Fruit fly (Drosophila melanogaster) whole organism, pupa: ENCODE results near the gene Arl1.

Experiments used
- CG10348 ChIP-seq: fragments of 200-800 bp; sonication (Bioruptor generic); IDR thresholded peaks from 2 replicates; pipeline ENCODE4 v1.3.6; 2022; ENCODE audit warnings: missing biosample characterization, missing genetic modification characterization
- CG14655 ChIP-seq: fragments of 200-800 bp; sonication (Bioruptor generic); optimal IDR thresholded peaks from 3 replicates; lab custom pipeline; 2017; ENCODE audit warnings: mild to moderate bottlenecking, missing biosample characterization, missing genetic modification reagents, missing genetic modification characterization
- CG32121 ChIP-seq: fragments of 200-800 bp; sonication (Bioruptor generic); IDR thresholded peaks from 2 replicates; pipeline ENCODE4 v1.3.6; 2022; ENCODE audit warnings: missing biosample characterization, missing genetic modification characterization
- CG34367 ChIP-seq: fragments of 200-800 bp; sonication (Bioruptor generic); optimal IDR thresholded peaks from 2 replicates; lab custom pipeline; 2018; ENCODE audit warnings: missing biosample characterization, mild to moderate bottlenecking, missing genetic modification characterization
- CG4496 ChIP-seq: fragments of 200-800 bp; sonication (Bioruptor generic); IDR thresholded peaks from 3 replicates; pipeline ENCODE4 v1.3.6; 2022; ENCODE audit warnings: missing biosample characterization, missing genetic modification characterization
- D1 ChIP-seq: fragments of 200-800 bp; sonication (Bioruptor generic); optimal IDR thresholded peaks from 2 replicates; lab custom pipeline; 2018; ENCODE audit warnings: missing biosample characterization, mild to moderate bottlenecking, missing genetic modification characterization, moderate library complexity
- EcR ChIP-seq: fragments of 200-800 bp; sonication (Bioruptor generic); optimal IDR thresholded peaks from 3 replicates; lab custom pipeline; 2019; ENCODE audit warnings: missing biosample characterization, missing genetic modification characterization, mild to moderate bottlenecking, moderate library complexity, missing genetic modification reagents
- Pif1A ChIP-seq: fragments of 200-800 bp; sonication (Bioruptor generic); optimal IDR thresholded peaks from 3 replicates; lab custom pipeline; 2016; ENCODE audit warnings: missing biosample characterization, missing genetic modification characterization
- Snoo ChIP-seq: fragments of 200-800 bp; sonication (Bioruptor generic); optimal IDR thresholded peaks from 3 replicates; lab custom pipeline; 2017; ENCODE audit warnings: missing biosample characterization, mild to moderate bottlenecking, missing genetic modification characterization, inconsistent platforms
- rn ChIP-seq: fragments of 200-800 bp; sonication (Bioruptor generic); IDR thresholded peaks from 2 replicates; pipeline ENCODE4 v1.3.6; 2022; ENCODE audit warnings: missing biosample characterization, missing genetic modification characterization

DNA sequence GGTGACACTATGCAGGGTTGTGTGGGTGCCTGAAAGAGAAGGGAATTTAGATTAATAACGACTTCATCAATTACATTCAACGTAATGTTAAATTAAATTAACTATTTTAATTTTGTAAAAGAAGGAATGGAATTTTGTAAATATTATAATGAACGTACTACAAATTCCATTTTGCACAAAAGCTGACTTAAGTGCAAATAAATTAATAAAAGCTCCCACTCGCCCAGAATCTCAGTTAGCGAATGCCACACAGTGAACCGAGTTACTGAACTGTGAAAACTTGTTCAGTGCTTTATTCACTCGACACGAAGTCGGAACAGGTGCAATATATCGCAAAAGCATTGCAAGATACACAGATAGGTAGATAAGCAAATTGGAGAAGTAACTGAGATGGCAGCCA, 7.9 kb upstream of the Arl1 start, which contains the start of gene CG17026:
- TF ChIP-seq EcR (GFP tag; lab: Kevin White, UChicago) (peak; percentile 27), rn (GFP tag; lab: Robert Waterston, UW) (no peak), CG4496 (GFP tag; lab: Robert Waterston, UW) (no peak), CG10348 (GFP tag; lab: Robert Waterston, UW) (no peak), D1 (tag; lab: Kevin White, UChicago) (no peak), CG14655 (GFP tag; lab: Kevin White, UChicago) (no peak), CG32121 (GFP tag; lab: Robert Waterston, UW) (no peak), Snoo (tag; lab: Kevin White, UChicago) (no peak), CG34367 (no peak), Pif1A (GFP tag; lab: Kevin White, UChicago) (no peak)
